Worm (Caenorhabditis elegans): ENCODE results near the gene nhr-17.

The nhr-17 gene

ce11 chrX:12633862-12634404 is 33.7 kb downstream of the nhr-17 start, which contains the start of gene ivns-1:
Gene ivns-1, minus strand, starts transcription at chrX:12634354.
- TF ChIP-seq flh-1 (GFP tag; optimal IDR thresholded peaks at IDR 0.05), result no peak
- TF ChIP-seq unc-62 (GFP tag; optimal IDR thresholded peaks at IDR 0.05), result no peak
- no peak for TF ChIP-seq nhr-28 (tag; optimal IDR thresholded peaks at IDR 0.05)

ce11 chrX:12632657-12633056 is 35.0 kb downstream of the nhr-17 start:
- TF ChIP-seq lin-13 (tag; optimal IDR thresholded peaks at IDR 0.05) (no peak), pha-4 (tag; optimal IDR thresholded peaks at IDR 0.05) (no peak), nhr-28 (tag; optimal IDR thresholded peaks at IDR 0.05) (no peak), ces-1 (GFP tag; optimal IDR thresholded peaks at IDR 0.05) (peak; percentile 63), tbx-8 (GFP tag; optimal IDR thresholded peaks at IDR 0.05) (no peak), unc-120 (tag; optimal IDR thresholded peaks at IDR 0.05; ENCODE audit: poor library complexity, severe bottlenecking) (no peak)

ce11 chrX:12631446-12631845 is 36.2 kb downstream of the nhr-17 start:
- TF ChIP-seq flh-1 (GFP tag; optimal IDR thresholded peaks at IDR 0.05) (no peak), ces-1 (GFP tag; optimal IDR thresholded peaks at IDR 0.05) (peak; percentile 54), ceh-39 (tag; optimal IDR thresholded peaks at IDR 0.05) (no peak), ceh-43 (GFP tag; optimal IDR thresholded peaks at IDR 0.05) (no peak), nhr-76 (tag; optimal IDR thresholded peaks at IDR 0.05) (no peak)

- TF ChIP-seq snpc-4 (tag; optimal IDR thresholded peaks at IDR 0.05), result no peak
- TF ChIP-seq nhr-12 (tag; optimal IDR thresholded peaks at IDR 0.05), result no peak
- no peak for TF ChIP-seq nhr-76 (tag; optimal IDR thresholded peaks at IDR 0.05)
- TF ChIP-seq nhr-237 (tag; optimal IDR thresholded peaks at IDR 0.05), result no peak
- no peak for TF ChIP-seq flh-1 (GFP tag; optimal IDR thresholded peaks at IDR 0.05)
- no peak for TF ChIP-seq ces-1 (GFP tag; optimal IDR thresholded peaks at IDR 0.05)
- TF ChIP-seq sem-2 (GFP tag; optimal IDR thresholded peaks at IDR 0.05), result no peak
- TF ChIP-seq pha-4 (tag; optimal IDR thresholded peaks at IDR 0.05), result no peak
- TF ChIP-seq blmp-1 (tag; optimal IDR thresholded peaks at IDR 0.05), result no peak
- no peak for TF ChIP-seq ceh-39 (tag; optimal IDR thresholded peaks at IDR 0.05)
- no peak for TF ChIP-seq ceh-83 (GFP tag; optimal IDR thresholded peaks at IDR 0.05)
- no peak for TF ChIP-seq ham-2 (GFP tag; optimal IDR thresholded peaks at IDR 0.05)
- TF ChIP-seq zip-8 (tag; optimal IDR thresholded peaks at IDR 0.05), result no peak
- no peak for TF ChIP-seq ztf-11 (tag; optimal IDR thresholded peaks at IDR 0.05)
- no peak for TF ChIP-seq unc-120 (tag; optimal IDR thresholded peaks at IDR 0.05; ENCODE audit: poor library complexity, severe bottlenecking)
- no peak for TF ChIP-seq mab-5 (tag; optimal IDR thresholded peaks at IDR 0.05)
- no peak for TF ChIP-seq elt-3 (tag; optimal IDR thresholded peaks at IDR 0.05)
- no peak for TF ChIP-seq elt-1 (tag; optimal IDR thresholded peaks at IDR 0.05; ENCODE audit: borderline replicate concordance, insufficient read depth)
- no peak for TF ChIP-seq unc-62 (GFP tag; optimal IDR thresholded peaks at IDR 0.05)
- TF ChIP-seq sptf-1 (tag; optimal IDR thresholded peaks at IDR 0.05), result no peak
These were observed 37.1 kb downstream of the nhr-17 start for ce11 chrX:12630556-12630955.

- TF ChIP-seq ceh-39 (tag; optimal IDR thresholded peaks at IDR 0.05) (no peak), unc-120 (tag; optimal IDR thresholded peaks at IDR 0.05; ENCODE audit: poor library complexity, severe bottlenecking) (no peak), mep-1 (tag; optimal IDR thresholded peaks at IDR 0.05) (no peak), lin-32 (GFP tag; optimal IDR thresholded peaks at IDR 0.05) (no peak), nhr-237 (tag; optimal IDR thresholded peaks at IDR 0.05) (no peak), ceh-43 (GFP tag; optimal IDR thresholded peaks at IDR 0.05) (no peak), bed-3 (GFP tag; optimal IDR thresholded peaks at IDR 0.05) (no peak), M03D4.4 (tag; optimal IDR thresholded peaks at IDR 0.05) (no peak), zip-8 (tag; optimal IDR thresholded peaks at IDR 0.05) (no peak), mls-2 (tag; optimal IDR thresholded peaks at IDR 0.05) (no peak), ceh-83 (GFP tag; optimal IDR thresholded peaks at IDR 0.05) (no peak), nhr-76 (tag; optimal IDR thresholded peaks at IDR 0.05) (no peak)
These were observed 37.6 kb downstream of the nhr-17 start for ce11 chrX:12630005-12630404.

ce11 chrX:12629257-12629656 is 38.4 kb downstream of the nhr-17 start:
- peak; percentile 9 for TF ChIP-seq sem-2 (GFP tag; optimal IDR thresholded peaks at IDR 0.05)
- peak; percentile 38 for TF ChIP-seq sptf-1 (tag; optimal IDR thresholded peaks at IDR 0.05)
- TF ChIP-seq drap-1 (GFP tag; optimal IDR thresholded peaks at IDR 0.05), result no peak
- no peak for TF ChIP-seq cnd-1 (tag; optimal IDR thresholded peaks at IDR 0.05)
- peak; percentile 66 for TF ChIP-seq ces-1 (GFP tag; optimal IDR thresholded peaks at IDR 0.05)
- peak; percentile 16 for TF ChIP-seq mls-2 (tag; optimal IDR thresholded peaks at IDR 0.05)
- TF ChIP-seq M03D4.4 (tag; optimal IDR thresholded peaks at IDR 0.05), result peak; percentile 8

Measured in whole organism, mixed stage, embryonic.